Fruit fly (Drosophila melanogaster) whole organism, embryonic: ENCODE measurements around the gene Dbp21E2.

Experiments
- CG10462 ChIP-seq: fragments of 200-800 bp; sonication (Bioruptor generic); optimal IDR thresholded peaks from 2 replicates; lab custom pipeline; 2016; ENCODE audit warnings: missing biosample characterization, missing genetic modification characterization
- CG11085 ChIP-seq: fragments of 200-800 bp; sonication (Bioruptor generic); IDR thresholded peaks from 2 replicates; pipeline ENCODE4 v1.3.6; 2022; ENCODE audit warnings: missing biosample characterization, missing genetic modification characterization
- CG13296 ChIP-seq: fragments of 200-800 bp; sonication (Bioruptor generic); optimal IDR thresholded peaks from 3 replicates; lab custom pipeline; 2018; ENCODE audit warnings: missing biosample characterization, mild to moderate bottlenecking, missing genetic modification characterization
- CG13424 ChIP-seq: fragments of 200-800 bp; sonication (Bioruptor generic); optimal IDR thresholded peaks from 2 replicates; lab custom pipeline; 2019; ENCODE audit warnings: missing biosample characterization, mild to moderate bottlenecking, missing genetic modification characterization, moderate library complexity
- CG13894 ChIP-seq: fragments of 200-800 bp; sonication (Bioruptor generic); optimal IDR thresholded peaks from 3 replicates; lab custom pipeline; 2018; ENCODE audit warnings: missing biosample characterization, mild to moderate bottlenecking, missing genetic modification characterization, moderate library complexity
- CG14860 ChIP-seq: fragments of 200-800 bp; sonication (Bioruptor generic); IDR thresholded peaks from 3 replicates; pipeline ENCODE4 v1.3.6; 2022; ENCODE audit warnings: missing biosample characterization, missing genetic modification characterization; ENCODE audit not compliant: partially characterized antibody
- CG15269 ChIP-seq: fragments of 200-800 bp; sonication (Bioruptor generic); optimal IDR thresholded peaks from 2 replicates; lab custom pipeline; 2018; ENCODE audit warnings: missing biosample characterization, mild to moderate bottlenecking, missing genetic modification characterization, moderate library complexity
- CG15479 ChIP-seq: fragments of 200-800 bp; sonication (Bioruptor generic); optimal IDR thresholded peaks from 3 replicates; lab custom pipeline; 2019; ENCODE audit warnings: missing biosample characterization, mild to moderate bottlenecking, missing genetic modification characterization, moderate library complexity
- CG16815 ChIP-seq: fragments of 200-800 bp; sonication (Bioruptor generic); optimal IDR thresholded peaks from 3 replicates; lab custom pipeline; 2017; ENCODE audit warnings: missing biosample characterization, mild to moderate bottlenecking, missing genetic modification characterization
- CG17612 ChIP-seq: fragments of 200-800 bp; sonication (Bioruptor generic); IDR thresholded peaks from 2 replicates; pipeline ENCODE4 v1.3.6; 2022; ENCODE audit warnings: missing biosample characterization, missing genetic modification characterization
- CG2120 ChIP-seq: fragments of 200-800 bp; sonication (Bioruptor generic); optimal IDR thresholded peaks from 3 replicates; lab custom pipeline; 2016; ENCODE audit warnings: missing biosample characterization, missing genetic modification characterization
- CG2875 ChIP-seq: fragments of 200-800 bp; sonication (Bioruptor generic); optimal IDR thresholded peaks from 2 replicates; lab custom pipeline; 2017; ENCODE audit warnings: missing biosample characterization, mild to moderate bottlenecking, missing genetic modification characterization, missing genetic modification reagents
- CG30403 ChIP-seq: fragments of 200-800 bp; sonication (Bioruptor generic); optimal IDR thresholded peaks from 3 replicates; lab custom pipeline; 2016; ENCODE audit warnings: missing biosample characterization, missing genetic modification characterization
- CG31441 ChIP-seq: fragments of 200-800 bp; sonication (Bioruptor generic); IDR thresholded peaks from 2 replicates; pipeline ENCODE4 v1.3.6; 2022; ENCODE audit warnings: missing biosample characterization, missing genetic modification characterization
- CG3163 ChIP-seq: fragments of 200-800 bp; sonication (Bioruptor generic); optimal IDR thresholded peaks from 3 replicates; lab custom pipeline; 2016; ENCODE audit warnings: missing biosample characterization, missing genetic modification characterization
- CG32772 ChIP-seq: fragments of 200-800 bp; sonication (Bioruptor generic); IDR thresholded peaks from 2 replicates; pipeline ENCODE4 v1.3.6; 2022; ENCODE audit warnings: missing biosample characterization, missing genetic modification characterization
- CG3847 ChIP-seq: fragments of 200-800 bp; sonication (Bioruptor generic); IDR thresholded peaks from 2 replicates; pipeline ENCODE4 v1.3.6; 2022; ENCODE audit warnings: missing biosample characterization, missing genetic modification characterization
- CG42726 ChIP-seq: fragments of 200-800 bp; sonication (Bioruptor generic); IDR thresholded peaks from 2 replicates; pipeline ENCODE4 v1.3.6; 2022; ENCODE audit warnings: missing biosample characterization, missing genetic modification characterization; ENCODE audit not compliant: partially characterized antibody
- CG4707 ChIP-seq: fragments of 200-800 bp; sonication (Bioruptor generic); optimal IDR thresholded peaks from 2 replicates; lab custom pipeline; 2018; ENCODE audit warnings: missing biosample characterization, mild to moderate bottlenecking, missing genetic modification characterization, moderate library complexity
- CG4854 ChIP-seq: fragments of 200-800 bp; sonication (Bioruptor generic); optimal IDR thresholded peaks from 2 replicates; lab custom pipeline; 2016; ENCODE audit warnings: missing biosample characterization, missing genetic modification characterization, inconsistent platforms
- CG8765 ChIP-seq: fragments of 200-800 bp; sonication (Bioruptor generic); IDR thresholded peaks from 2 replicates; pipeline ENCODE4 v1.3.6; 2022; ENCODE audit warnings: missing biosample characterization, missing genetic modification characterization
- CG9817 ChIP-seq: fragments of 200-800 bp; sonication (Bioruptor generic); optimal IDR thresholded peaks from 2 replicates; lab custom pipeline; 2018; ENCODE audit warnings: missing biosample characterization, mild to moderate bottlenecking, missing genetic modification characterization, moderate library complexity
- CG9876 ChIP-seq: fragments of 200-800 bp; sonication (Bioruptor generic); optimal IDR thresholded peaks from 2 replicates; lab custom pipeline; 2016; ENCODE audit warnings: missing biosample characterization, missing genetic modification characterization
- D ChIP-seq, 2 experiments: fragments of 200-800 bp in 1 of 2; fragments of >200 bp in 1 of 2; sonication (Bioruptor generic) in 1 of 2; optimal IDR thresholded peaks; 2 replicates in 1 of 2; 3 replicates in 1 of 2; lab custom pipeline; 2017; ENCODE audit warnings: mild to moderate bottlenecking in 1 of 2, missing biosample characterization in 1 of 2, missing genetic modification characterization in 1 of 2, missing genetic modification reagents in 1 of 2
- H15 ChIP-seq: fragments of 200-800 bp; sonication (Bioruptor generic); IDR thresholded peaks from 3 replicates; pipeline ENCODE4 v1.3.6; 2022; ENCODE audit warnings: missing biosample characterization, missing genetic modification characterization
- Hsf ChIP-seq: fragments of 200-800 bp; sonication (Bioruptor generic); optimal IDR thresholded peaks from 3 replicates; lab custom pipeline; 2016; ENCODE audit warnings: missing biosample characterization, missing genetic modification characterization
- MBD-R2 ChIP-seq: fragments of 200-800 bp; sonication (Bioruptor generic); IDR thresholded peaks from 2 replicates; pipeline ENCODE4 v1.3.6; 2022; ENCODE audit warnings: missing biosample characterization, missing genetic modification characterization
- MESR4 ChIP-seq: fragments of 200-800 bp; sonication (Bioruptor generic); optimal IDR thresholded peaks from 2 replicates; lab custom pipeline; 2018; ENCODE audit warnings: missing biosample characterization, mild to moderate bottlenecking, missing genetic modification characterization, moderate library complexity
- NFAT ChIP-seq: fragments of 200-800 bp; sonication (Bioruptor generic); IDR thresholded peaks from 2 replicates; pipeline ENCODE4 v1.3.6; 2022; ENCODE audit warnings: missing biosample characterization, missing genetic modification characterization
- Pdp1 ChIP-seq, 2 experiments: fragments of 200-800 bp; sonication (Bioruptor generic); optimal IDR thresholded peaks; 3 replicates each; lab custom pipeline; 2016; ENCODE audit warnings: missing biosample characterization in 2 of 2, missing genetic modification characterization in 2 of 2, mild to moderate bottlenecking in 1 of 2, moderate library complexity in 1 of 2
- Sry-β ChIP-seq: fragments of 200-800 bp; sonication (Bioruptor generic); optimal IDR thresholded peaks from 2 replicates; lab custom pipeline; 2018; ENCODE audit warnings: missing biosample characterization, mild to moderate bottlenecking, missing genetic modification characterization, moderate library complexity
- Xbp1 ChIP-seq: fragments of 200-800 bp; sonication (Bioruptor generic); optimal IDR thresholded peaks from 3 replicates; lab custom pipeline; 2016; ENCODE audit warnings: missing biosample characterization, mild to moderate bottlenecking, missing genetic modification characterization
- ase ChIP-seq: fragments of 200-800 bp; sonication (Bioruptor generic); IDR thresholded peaks from 3 replicates; pipeline ENCODE4 v1.3.6; 2022; ENCODE audit warnings: missing biosample characterization, missing genetic modification characterization
- crc ChIP-seq: fragments of 200-800 bp; sonication (Bioruptor generic); optimal IDR thresholded peaks from 2 replicates; lab custom pipeline; 2016; ENCODE audit warnings: missing biosample characterization, missing genetic modification characterization
- ewg ChIP-seq: fragments of 200-800 bp; sonication (Bioruptor generic); optimal IDR thresholded peaks from 3 replicates; lab custom pipeline; 2017; ENCODE audit warnings: mild to moderate bottlenecking, missing biosample characterization, missing genetic modification reagents, missing genetic modification characterization
- fru ChIP-seq: fragments of >200 bp; optimal IDR thresholded peaks from 2 replicates; lab custom pipeline; 2017
- grn ChIP-seq: fragments of 200-800 bp; sonication (Bioruptor generic); optimal IDR thresholded peaks from 3 replicates; lab custom pipeline; 2017; ENCODE audit warnings: missing biosample characterization, missing genetic modification characterization
- hth ChIP-seq: fragments of >200 bp; optimal IDR thresholded peaks from 2 replicates; lab custom pipeline; 2017; ENCODE audit warnings: inconsistent platforms
- lmd ChIP-seq: fragments of 200-800 bp; sonication (Bioruptor generic); IDR thresholded peaks from 2 replicates; pipeline ENCODE4 v1.3.6; 2022; ENCODE audit warnings: missing biosample characterization, missing genetic modification characterization
- mld ChIP-seq: fragments of 200-800 bp; sonication (Bioruptor generic); IDR thresholded peaks from 3 replicates; pipeline ENCODE4 v1.3.6; 2022; ENCODE audit warnings: missing biosample characterization, missing genetic modification characterization; ENCODE audit not compliant: partially characterized antibody
- pb ChIP-seq: fragments of 200-800 bp; sonication (Bioruptor generic); optimal IDR thresholded peaks from 3 replicates; lab custom pipeline; 2016; ENCODE audit warnings: missing biosample characterization, missing genetic modification characterization
- pho ChIP-seq: fragments of 200-800 bp; sonication (Bioruptor generic); optimal IDR thresholded peaks from 2 replicates; lab custom pipeline; 2016; ENCODE audit warnings: missing biosample characterization, missing genetic modification characterization
- ranshi ChIP-seq: fragments of 200-800 bp; sonication (Bioruptor generic); IDR thresholded peaks from 2 replicates; pipeline ENCODE4 v1.3.6; 2022; ENCODE audit warnings: missing biosample characterization, missing genetic modification characterization
- salm ChIP-seq: fragments of 200-800 bp; sonication (Bioruptor generic); optimal IDR thresholded peaks from 2 replicates; lab custom pipeline; 2018; ENCODE audit warnings: missing biosample characterization, mild to moderate bottlenecking, missing genetic modification characterization
- sc ChIP-seq, 3 experiments: fragments of >200 bp in 2 of 3; fragments of 200-800 bp in 1 of 3; sonication (Bioruptor generic) in 1 of 3; optimal IDR thresholded peaks; 2 replicates in 2 of 3; 3 replicates in 1 of 3; lab custom pipeline; 2017; ENCODE audit warnings: mild to moderate bottlenecking in 1 of 3, missing biosample characterization in 1 of 3, missing genetic modification characterization in 1 of 3, missing genetic modification reagents in 1 of 3
- sim ChIP-seq: fragments of 200-800 bp; sonication (Bioruptor generic); IDR thresholded peaks from 2 replicates; pipeline ENCODE4 v1.3.6; 2022; ENCODE audit warnings: missing biosample characterization, missing genetic modification characterization
- sna ChIP-seq: fragments of 200-800 bp; sonication (Bioruptor generic); IDR thresholded peaks from 2 replicates; pipeline ENCODE4 v1.3.6; 2022; ENCODE audit warnings: missing biosample characterization, missing genetic modification characterization; ENCODE audit not compliant: partially characterized antibody
- sob ChIP-seq: fragments of 200-800 bp; sonication (Bioruptor generic); IDR thresholded peaks from 2 replicates; pipeline ENCODE4 v1.3.6; 2022; ENCODE audit warnings: missing biosample characterization, missing genetic modification characterization
- sr ChIP-seq: fragments of 200-800 bp; sonication (Bioruptor generic); IDR thresholded peaks from 3 replicates; pipeline ENCODE4 v1.3.6; 2022; ENCODE audit warnings: missing biosample characterization, missing genetic modification characterization

Dbp21E2 gene

dm6 chr2L:845341-846004 lies 34.1 kb downstream of the Dbp21E2 start (continued):
- TF ChIP-seq fru (no peak), CG42726 (no peak), lmd (peak; percentile 93), ase (peak; percentile 91), hth (lab: Kevin White, UChicago) (no peak), pb (GFP tag; lab: Kevin White, UChicago) (peak; percentile 87), H15 (GFP tag; lab: Robert Waterston, UW) (peak; percentile 87), CG9876 (GFP tag; lab: Kevin White, UChicago) (peak; percentile 72), grn (GFP tag; lab: Kevin White, UChicago) (no peak), sna (GFP tag; lab: Robert Waterston, UW) (no peak), CG4854 (GFP tag; lab: Kevin White, UChicago) (peak; percentile 75), Xbp1 (GFP tag; lab: Kevin White, UChicago) (peak; percentile 90), Pdp1 (GFP tag; optimal IDR thresholded peaks at IDR 0.05; lab: Kevin White, UChicago) (peak; percentile 79 to 87), salm (tag; lab: Kevin White, UChicago) (peak; percentile 59), CG13424 (tag; lab: Kevin White, UChicago) (peak; percentile 91), CG15479 (GFP tag; lab: Kevin White, UChicago) (no peak), sc (optimal IDR thresholded peaks at IDR 0.05; lab: Kevin White, UChicago) (no peak), sc (GFP tag; optimal IDR thresholded peaks at IDR 0.05; lab: Kevin White, UChicago) (peak; percentile 62), CG30403 (GFP tag; lab: Kevin White, UChicago) (peak; percentile 84), pho (GFP tag; lab: Kevin White, UChicago) (peak; percentile 85), CG2875 (GFP tag; lab: Kevin White, UChicago) (peak; percentile 86), CG17612 (GFP tag; lab: Robert Waterston, UW) (peak; percentile 82), crc (GFP tag; lab: Kevin White, UChicago) (peak; percentile 85), NFAT (GFP tag; lab: Robert Waterston, UW) (peak; percentile 91), MESR4 (GFP tag; lab: Kevin White, UChicago) (peak; percentile 33), CG13894 (tag; lab: Kevin White, UChicago) (peak; percentile 48), CG16815 (GFP tag; lab: Kevin White, UChicago) (peak; percentile 56), CG3163 (GFP tag; lab: Kevin White, UChicago) (peak; percentile 86), sob (peak; percentile 87), CG11085 (GFP tag; lab: Robert Waterston, UW) (peak; percentile 76), CG13296 (GFP tag; lab: Kevin White, UChicago) (peak; percentile 82), mld (GFP tag; lab: Robert Waterston, UW) (no peak), CG32772 (peak; percentile 83), sim (GFP tag; lab: Robert Waterston, UW) (no peak; the same call in none of the 2 replicates), CG31441 (GFP tag; lab: Robert Waterston, UW) (peak; percentile 78), ranshi (GFP tag; lab: Robert Waterston, UW) (peak; percentile 87), CG14860 (GFP tag; lab: Robert Waterston, UW) (no peak), CG2120 (peak; percentile 92), CG15269 (tag; lab: Kevin White, UChicago) (peak; percentile 90), CG4707 (peak; percentile 75), sr (GFP tag; lab: Robert Waterston, UW) (peak; percentile 100), ewg (GFP tag; lab: Kevin White, UChicago) (peak; percentile 74), CG10462 (GFP tag; lab: Kevin White, UChicago) (peak; percentile 16), CG9817 (tag; lab: Kevin White, UChicago) (peak; percentile 88), MBD-R2 (GFP tag; lab: Robert Waterston, UW) (peak; percentile 68), CG3847 (GFP tag; lab: Robert Waterston, UW) (peak; percentile 83), Hsf (GFP tag; lab: Kevin White, UChicago) (peak; percentile 83), Sry-β (GFP tag; lab: Kevin White, UChicago) (no peak), CG8765 (GFP tag; lab: Robert Waterston, UW) (0 out of 2 replicates have a peak, but pooled peaks have one; percentile 12), D (optimal IDR thresholded peaks at IDR 0.05; lab: Kevin White, UChicago) (no peak), D (GFP tag; optimal IDR thresholded peaks at IDR 0.05; lab: Kevin White, UChicago) (peak; percentile 82)
